Fruit fly (Drosophila melanogaster) whole organism, prepupa: ENCODE results near the gene CG7966.

Experiments used
- CG10631 ChIP-seq: fragments of 200-800 bp; sonication (Bioruptor generic); optimal IDR thresholded peaks from 2 replicates; lab custom pipeline; 2016; ENCODE audit warnings: missing biosample characterization, missing genetic modification characterization
- CG15336 ChIP-seq: fragments of 200-800 bp; sonication (Bioruptor generic); IDR thresholded peaks from 2 replicates; pipeline ENCODE4 v1.3.6; 2022; ENCODE audit warnings: missing biosample characterization, missing genetic modification characterization
- CG16779 ChIP-seq: fragments of 200-800 bp; sonication (Bioruptor generic); optimal IDR thresholded peaks from 3 replicates; lab custom pipeline; 2017; ENCODE audit warnings: missing biosample characterization, mild to moderate bottlenecking, missing genetic modification characterization
- CG32006 ChIP-seq: fragments of 200-800 bp; sonication (Bioruptor generic); optimal IDR thresholded peaks from 3 replicates; lab custom pipeline; 2017; ENCODE audit warnings: missing biosample characterization, mild to moderate bottlenecking, missing genetic modification characterization
- CG6163 ChIP-seq: fragments of 200-800 bp; sonication (Bioruptor generic); IDR thresholded peaks from 3 replicates; pipeline ENCODE4 v1.3.6; 2022; ENCODE audit warnings: missing biosample characterization, missing genetic modification characterization
- CG6808 ChIP-seq: fragments of 200-800 bp; sonication (Bioruptor generic); optimal IDR thresholded peaks from 3 replicates; lab custom pipeline; 2017; ENCODE audit warnings: missing biosample characterization, missing genetic modification characterization, mild to moderate bottlenecking, moderate library complexity, missing genetic modification reagents
- CG6854 ChIP-seq: fragments of 200-800 bp; sonication (Bioruptor generic); optimal IDR thresholded peaks from 2 replicates; lab custom pipeline; 2017; ENCODE audit warnings: missing biosample characterization, mild to moderate bottlenecking, missing genetic modification characterization
- CG8119 ChIP-seq: fragments of 200-800 bp; sonication (Bioruptor generic); IDR thresholded peaks from 3 replicates; pipeline ENCODE4 v1.3.6; 2022; ENCODE audit warnings: missing biosample characterization, missing genetic modification characterization
- CG8319 ChIP-seq: fragments of 200-800 bp; sonication (Bioruptor generic); optimal IDR thresholded peaks from 3 replicates; lab custom pipeline; 2016; ENCODE audit warnings: missing biosample characterization, missing genetic modification characterization
- CG8632 ChIP-seq: fragments of 200-800 bp; sonication (Bioruptor generic); optimal IDR thresholded peaks from 3 replicates; lab custom pipeline; 2016; ENCODE audit warnings: missing biosample characterization, missing genetic modification characterization
- Eip78C ChIP-seq: fragments of 200-800 bp; sonication (Bioruptor generic); peaks from one replicate; lab custom pipeline; 2016; ENCODE audit warnings: missing biosample characterization, missing genetic modification characterization
- Ets96B ChIP-seq: fragments of 200-800 bp; optimal IDR thresholded peaks from 2 replicates; lab custom pipeline; 2019; ENCODE audit warnings: missing biosample characterization, mild to moderate bottlenecking, missing genetic modification characterization, moderate library complexity
- OdsH ChIP-seq: fragments of 200-800 bp; sonication (Bioruptor generic); optimal IDR thresholded peaks from 3 replicates; lab custom pipeline; 2016; ENCODE audit warnings: missing biosample characterization, missing genetic modification characterization
- Smox ChIP-seq: fragments of 200-800 bp; sonication (Bioruptor generic); optimal IDR thresholded peaks from 3 replicates; lab custom pipeline; 2016; ENCODE audit warnings: missing biosample characterization, missing genetic modification characterization
- Sox14 ChIP-seq: fragments of 200-800 bp; sonication (Bioruptor generic); optimal IDR thresholded peaks from 3 replicates; lab custom pipeline; 2016; ENCODE audit warnings: missing biosample characterization, missing genetic modification characterization
- Sox15 ChIP-seq: fragments of 200-800 bp; sonication (Bioruptor generic); optimal IDR thresholded peaks from 3 replicates; lab custom pipeline; 2016; ENCODE audit warnings: missing biosample characterization, missing genetic modification characterization
- dsx ChIP-seq: fragments of 200-800 bp; optimal IDR thresholded peaks from 3 replicates; lab custom pipeline; 2019; ENCODE audit warnings: missing biosample characterization, mild to moderate bottlenecking, missing genetic modification characterization, moderate library complexity; ENCODE audit not compliant: poor library complexity, severe bottlenecking
- fd59A ChIP-seq: fragments of 200-800 bp; sonication (Bioruptor generic); optimal IDR thresholded peaks from 2 replicates; lab custom pipeline; 2017; ENCODE audit warnings: missing biosample characterization, mild to moderate bottlenecking, missing genetic modification characterization, missing genetic modification reagents
- salr ChIP-seq, 2 experiments: fragments of 200-800 bp; sonication (Bioruptor generic); optimal IDR thresholded peaks; 3 replicates each; lab custom pipeline; 2016 to 2018; ENCODE audit warnings: missing biosample characterization in 2 of 2, missing genetic modification characterization in 2 of 2, mild to moderate bottlenecking in 1 of 2
- svp ChIP-seq: fragments of 200-800 bp; sonication (Bioruptor generic); peaks from one replicate; lab custom pipeline; 2016; ENCODE audit warnings: missing biosample characterization, missing genetic modification characterization
- topi ChIP-seq: fragments of 200-800 bp; sonication (Bioruptor generic); optimal IDR thresholded peaks from 3 replicates; lab custom pipeline; 2016; ENCODE audit warnings: missing biosample characterization, missing genetic modification characterization
- vri ChIP-seq: fragments of 200-800 bp; sonication (Bioruptor generic); optimal IDR thresholded peaks from 3 replicates; lab custom pipeline; 2016; ENCODE audit warnings: missing biosample characterization, mild to moderate bottlenecking, missing genetic modification characterization

The CG7966 gene

DNA sequence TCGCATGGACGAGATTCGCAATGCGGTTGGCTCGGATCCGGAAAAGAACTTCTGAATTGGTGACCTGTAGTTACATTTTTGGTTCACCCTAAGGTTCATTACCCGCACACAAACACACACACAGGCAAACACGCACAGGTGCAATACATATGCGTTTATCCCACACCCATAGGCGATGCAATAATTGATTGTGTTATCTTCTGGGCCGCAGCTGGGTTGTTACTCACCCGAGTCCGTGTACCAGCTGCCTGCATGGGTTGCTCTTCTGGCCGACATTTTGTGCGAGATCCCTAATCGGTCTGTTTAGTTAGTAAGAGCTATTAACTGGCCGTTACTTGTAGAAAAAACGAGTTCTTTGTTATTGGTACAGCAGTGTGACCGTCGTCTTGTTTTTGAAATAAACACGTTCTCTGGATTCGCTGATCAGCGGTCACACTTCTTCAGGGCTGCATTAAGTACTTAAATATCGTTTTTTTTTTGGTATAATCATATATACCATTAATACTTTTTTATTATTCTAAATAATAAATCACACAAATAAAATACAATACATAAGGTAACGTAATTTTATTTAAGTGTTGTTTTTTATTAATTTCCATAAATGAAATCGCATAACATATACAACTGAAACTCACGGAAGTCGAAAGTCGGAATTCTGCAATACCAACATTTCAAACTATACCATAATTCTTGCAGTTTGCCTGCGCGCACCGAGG, 40.2 kb downstream of the CG7966 start, which contains the start of gene CG8031:
TSS of gene CG8031 (minus strand) at position 406 of the 716 bp plus-strand sequence.
- TF ChIP-seq Eip78C (GFP tag; lab: Kevin White, UChicago): peak; percentile 31
- TF ChIP-seq CG32006 (GFP tag; lab: Kevin White, UChicago): no peak
- TF ChIP-seq CG6163 (GFP tag; lab: Robert Waterston, UW): peak; percentile 50; the same call in 1 of the 3 replicates
- no peak for TF ChIP-seq Smox (GFP tag; lab: Kevin White, UChicago)
- peak; percentile 73 for TF ChIP-seq vri (GFP tag; lab: Kevin White, UChicago)
- 0 out of 3 replicates have a peak, but pooled peaks have one; percentile 28 for TF ChIP-seq CG8119 (GFP tag; lab: Robert Waterston, UW)
- TF ChIP-seq CG8632 (GFP tag; lab: Kevin White, UChicago): no peak
- TF ChIP-seq CG8319 (GFP tag; lab: Kevin White, UChicago): peak; percentile 21
- peak; percentile 2 for TF ChIP-seq CG6854 (GFP tag; lab: Kevin White, UChicago)
- 0 out of 2 replicates have a peak, but pooled peaks have one; percentile 17 for TF ChIP-seq CG15336
- TF ChIP-seq OdsH (GFP tag; lab: Kevin White, UChicago): no peak
- peak; percentile 87 for TF ChIP-seq Sox14 (GFP tag; lab: Kevin White, UChicago)

- TF ChIP-seq topi: no peak
- no peak for TF ChIP-seq Eip78C (GFP tag; lab: Kevin White, UChicago)
- no peak for TF ChIP-seq dsx
- no peak for TF ChIP-seq CG16779
- TF ChIP-seq CG10631 (GFP tag; lab: Kevin White, UChicago): no peak
- TF ChIP-seq CG32006 (GFP tag; lab: Kevin White, UChicago): no peak
- no peak for TF ChIP-seq CG15336
- TF ChIP-seq Sox15 (GFP tag; lab: Kevin White, UChicago): no peak
- no peak for TF ChIP-seq fd59A (GFP tag; lab: Kevin White, UChicago)
- TF ChIP-seq Ets96B (tag; lab: Kevin White, UChicago): no peak
- no peak for TF ChIP-seq CG8319 (GFP tag; lab: Kevin White, UChicago)
- no peak for TF ChIP-seq salr (GFP tag; optimal IDR thresholded peaks at IDR 0.05; lab: Kevin White, UChicago)
- no peak for TF ChIP-seq svp (GFP tag; lab: Kevin White, UChicago)
- no peak for TF ChIP-seq Smox (GFP tag; lab: Kevin White, UChicago)
- no peak for TF ChIP-seq CG6808 (GFP tag; lab: Kevin White, UChicago)
These were observed 41.7 kb downstream of the CG7966 start, which contains the start of gene CG11656 for dm6 chr3R:13009595-13009994. Gene CG11656, plus strand, starts transcription at chr3R:13009895.
